Worm (Caenorhabditis elegans) whole organism, early embryonic: ENCODE results near the gene Y73F4A.3.

Experiments
- aly-1 ChIP-seq: sonication (generic microtip); optimal IDR thresholded peaks from 2 replicates; lab custom pipeline; 2016; ENCODE audit warnings: missing genetic modification characterization, missing compliant biosample characterization
- ama-1 ChIP-seq: fragments of 150-350 bp; optimal IDR thresholded peaks from 2 replicates; lab custom pipeline; 2014
- hmbx-1 ChIP-seq: sonication (generic microtip); optimal IDR thresholded peaks from 2 replicates; lab custom pipeline; 2016; ENCODE audit warnings: mild to moderate bottlenecking, missing genetic modification characterization, missing compliant biosample characterization

DNA sequence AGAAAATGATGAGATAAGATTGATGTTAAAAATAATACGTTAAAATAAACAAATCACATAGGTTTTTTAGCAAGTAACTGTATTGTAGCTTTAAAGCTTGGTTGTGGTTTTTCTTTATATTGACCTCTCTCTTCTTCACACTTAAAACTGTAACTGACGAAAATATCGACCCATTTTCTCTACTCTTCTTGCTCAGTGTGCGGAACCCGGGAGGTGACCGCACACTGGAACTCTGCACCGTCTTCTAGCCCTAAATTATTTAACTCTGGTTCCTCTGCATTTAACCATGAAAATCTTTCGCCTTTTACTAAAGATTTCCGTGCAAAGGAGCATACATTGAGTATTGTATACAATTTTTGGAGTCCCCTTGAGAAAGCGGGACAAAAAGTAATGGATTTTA lies 45.8 kb downstream of the Y73F4A.3 start:
- TF ChIP-seq ama-1 (lab: Kevin White, UChicago): no peak
- no peak for TF ChIP-seq aly-1 (tag; lab: Kevin White, UChicago)
- TF ChIP-seq hmbx-1 (tag; lab: Kevin White, UChicago): no peak
